Fruit fly (Drosophila melanogaster): ENCODE measurements around the gene Gabat.

The Gabat gene

DNA sequence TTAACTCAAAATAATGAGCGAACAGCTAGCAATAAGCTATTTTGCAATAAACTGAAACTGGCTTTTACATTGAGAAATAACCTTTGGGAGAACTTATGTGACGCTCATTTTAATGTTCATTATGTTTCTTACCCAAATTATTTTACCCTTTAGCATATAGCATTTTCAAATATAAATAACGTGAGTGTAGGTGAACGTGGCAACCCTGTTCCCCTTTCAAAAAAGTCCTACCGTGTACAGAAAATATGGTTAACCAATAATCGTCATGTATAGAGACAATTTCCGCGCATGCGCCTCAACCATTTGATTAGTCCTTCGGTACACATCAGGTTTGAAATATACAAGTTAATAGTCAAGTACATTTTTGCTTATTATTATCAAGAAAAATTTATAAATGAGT lies 6.5 kb downstream of the Gabat start:
- no peak for TF ChIP-seq Sin3A (optimal IDR thresholded peaks at IDR 0.05)
- no peak for TF ChIP-seq ttk (optimal IDR thresholded peaks at IDR 0.05)
- no peak for TF ChIP-seq insv (optimal IDR thresholded peaks at IDR 0.05)
- TF ChIP-seq Myc (optimal IDR thresholded peaks at IDR 0.05), result no peak
- no peak for TF ChIP-seq psq (optimal IDR thresholded peaks at IDR 0.05)
- TF ChIP-seq h (optimal IDR thresholded peaks at IDR 0.05), result no peak

DNA sequence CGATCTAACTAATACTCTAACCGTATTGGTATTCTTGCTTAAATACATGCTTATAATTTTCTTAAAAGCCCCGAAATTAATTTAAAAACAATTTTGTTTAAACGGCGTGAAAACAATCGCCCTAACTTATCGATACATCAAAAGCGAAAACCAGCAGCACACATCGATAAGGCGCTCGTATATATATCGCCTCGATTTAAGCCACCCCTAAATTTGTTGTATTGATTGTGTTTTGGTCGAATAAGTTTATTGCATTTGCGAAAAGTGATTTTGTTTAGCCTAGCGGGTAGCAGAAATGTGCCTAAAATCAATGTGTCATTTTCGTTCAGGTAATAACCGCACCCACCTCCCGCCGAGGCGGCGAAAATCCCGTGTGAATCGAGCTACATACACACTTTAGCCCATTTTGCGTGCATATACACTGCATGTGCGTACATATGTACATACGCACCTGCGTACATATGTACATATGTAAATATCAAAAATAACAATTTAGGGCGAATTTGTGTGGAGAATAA lies 8.7 kb downstream of the Gabat start, which contains the start of the genes CG7646 and Nca:
Gene CG7646, plus strand, starts transcription at position 174 of the 518 bp plus-strand sequence.
Gene Nca, plus strand, starts transcription at position 174 of the 518 bp plus-strand sequence.
- no peak for TF ChIP-seq h (optimal IDR thresholded peaks at IDR 0.05)
- TF ChIP-seq Sin3A (optimal IDR thresholded peaks at IDR 0.05), result no peak
- no peak for TF ChIP-seq psq (optimal IDR thresholded peaks at IDR 0.05)
- TF ChIP-seq Myc (optimal IDR thresholded peaks at IDR 0.05), result no peak
- no peak for TF ChIP-seq insv (optimal IDR thresholded peaks at IDR 0.05)

DNA sequence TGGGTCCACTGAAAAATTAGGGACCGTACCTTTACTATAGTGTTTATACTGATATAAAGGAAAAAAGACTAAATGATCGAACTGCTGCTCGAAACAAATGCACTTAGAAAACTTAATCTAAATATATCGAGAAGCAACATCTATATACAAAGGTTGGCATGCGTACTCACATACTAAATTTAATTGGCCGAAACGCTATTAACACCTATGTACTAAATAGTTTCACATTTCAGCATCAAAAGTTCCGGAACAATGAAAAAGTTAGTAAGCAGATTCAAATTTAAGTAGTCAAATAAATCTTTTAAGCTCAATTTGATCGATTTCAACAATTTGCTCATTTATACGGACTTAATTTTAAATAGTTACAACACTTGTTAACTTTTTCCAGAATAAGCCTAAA lies 9.4 kb downstream of the Gabat start, which contains the start of gene fln:
Gene fln, minus strand, starts transcription at position 101 of the 400 bp plus-strand sequence.
- no peak for TF ChIP-seq psq (optimal IDR thresholded peaks at IDR 0.05)
- no peak for TF ChIP-seq Sin3A (optimal IDR thresholded peaks at IDR 0.05)
- TF ChIP-seq ttk (optimal IDR thresholded peaks at IDR 0.05), result no peak
- TF ChIP-seq Myc (optimal IDR thresholded peaks at IDR 0.05), result no peak
- no peak for TF ChIP-seq h (optimal IDR thresholded peaks at IDR 0.05)
- TF ChIP-seq insv (optimal IDR thresholded peaks at IDR 0.05), result no peak

DNA sequence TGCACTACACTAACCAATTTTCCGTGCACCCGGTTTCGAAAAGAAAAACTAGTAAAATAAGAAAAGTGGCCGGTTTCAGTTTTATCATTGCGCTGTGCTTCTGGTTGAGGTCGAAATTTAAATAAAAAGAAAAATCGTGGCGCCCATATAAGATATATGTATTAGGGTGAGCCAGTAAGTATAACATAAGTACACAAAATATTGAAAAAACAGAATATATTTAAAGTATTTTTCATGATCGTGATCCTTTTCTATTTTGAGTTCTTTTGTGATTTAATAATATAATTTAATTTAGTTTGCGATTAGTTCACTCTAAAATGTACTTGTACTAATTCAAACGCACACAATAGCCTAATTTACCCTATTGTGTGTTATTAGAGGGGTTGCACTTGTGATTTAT lies 11.6 kb downstream of the Gabat start, which contains the start of gene Csas:
Gene Csas, minus strand, starts transcription at position 101 of the 400 bp plus-strand sequence.
- no peak for TF ChIP-seq psq (optimal IDR thresholded peaks at IDR 0.05)
- TF ChIP-seq h (optimal IDR thresholded peaks at IDR 0.05), result no peak
- TF ChIP-seq ttk (optimal IDR thresholded peaks at IDR 0.05), result no peak
- TF ChIP-seq insv (optimal IDR thresholded peaks at IDR 0.05), result no peak
- TF ChIP-seq Myc (optimal IDR thresholded peaks at IDR 0.05), result no peak
- no peak for TF ChIP-seq Sin3A (optimal IDR thresholded peaks at IDR 0.05)

DNA sequence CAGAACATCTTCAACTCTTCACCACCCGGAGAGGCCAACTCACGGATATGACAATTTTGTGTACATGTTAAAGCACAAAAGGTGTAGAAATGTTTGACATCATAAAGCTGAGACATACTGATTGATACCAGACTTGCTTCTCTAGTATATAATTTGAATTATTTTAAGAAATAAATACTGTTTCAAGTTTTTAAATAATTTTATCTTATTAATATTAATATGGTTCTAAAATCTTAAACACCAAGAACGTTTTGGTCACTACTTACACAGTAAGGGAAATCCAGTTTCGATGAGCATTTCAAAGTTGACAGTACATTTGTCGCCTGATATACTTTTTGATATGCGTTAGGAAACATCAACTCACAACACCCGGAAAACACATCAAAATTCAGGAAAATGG lies 14.7 kb downstream of the Gabat start, which contains the start of the genes hale and schuy:
Gene hale, minus strand, starts transcription at position 101 of the 400 bp plus-strand sequence.
Gene schuy, plus strand, starts transcription at position 326 of the 400 bp plus-strand sequence.
- TF ChIP-seq insv (optimal IDR thresholded peaks at IDR 0.05), result no peak
- no peak for TF ChIP-seq ttk (optimal IDR thresholded peaks at IDR 0.05)
- no peak for TF ChIP-seq Myc (optimal IDR thresholded peaks at IDR 0.05)
- no peak for TF ChIP-seq psq (optimal IDR thresholded peaks at IDR 0.05)
- TF ChIP-seq h (optimal IDR thresholded peaks at IDR 0.05), result no peak
- no peak for TF ChIP-seq Sin3A (optimal IDR thresholded peaks at IDR 0.05)

DNA sequence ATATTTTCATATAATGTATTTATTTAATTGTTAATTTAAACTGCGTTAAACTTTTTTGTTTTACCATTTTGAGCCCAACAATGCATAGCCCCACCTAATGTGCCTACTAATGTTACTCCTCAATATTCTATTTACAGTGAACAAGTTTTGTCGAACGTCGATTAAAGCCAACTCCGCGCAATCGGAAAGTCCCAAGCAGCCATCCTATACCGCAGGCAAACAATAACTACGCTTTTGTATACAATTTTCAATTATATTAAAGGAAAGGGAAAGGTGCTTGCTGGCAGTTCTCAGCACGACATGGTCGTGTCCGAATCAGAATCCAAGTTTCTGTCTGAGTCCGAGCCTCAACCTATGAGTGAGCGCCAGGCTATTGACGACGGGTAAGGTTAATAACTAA lies 19.1 kb downstream of the Gabat start, which contains the start of gene CG17732:
Gene CG17732, plus strand, starts transcription at position 301 of the 400 bp plus-strand sequence.
- no peak for TF ChIP-seq Sin3A (optimal IDR thresholded peaks at IDR 0.05)
- no peak for TF ChIP-seq psq (optimal IDR thresholded peaks at IDR 0.05)
- no peak for TF ChIP-seq Myc (optimal IDR thresholded peaks at IDR 0.05)
- TF ChIP-seq ttk (optimal IDR thresholded peaks at IDR 0.05), result no peak
- no peak for TF ChIP-seq h (optimal IDR thresholded peaks at IDR 0.05)
- no peak for TF ChIP-seq insv (optimal IDR thresholded peaks at IDR 0.05)

DNA sequence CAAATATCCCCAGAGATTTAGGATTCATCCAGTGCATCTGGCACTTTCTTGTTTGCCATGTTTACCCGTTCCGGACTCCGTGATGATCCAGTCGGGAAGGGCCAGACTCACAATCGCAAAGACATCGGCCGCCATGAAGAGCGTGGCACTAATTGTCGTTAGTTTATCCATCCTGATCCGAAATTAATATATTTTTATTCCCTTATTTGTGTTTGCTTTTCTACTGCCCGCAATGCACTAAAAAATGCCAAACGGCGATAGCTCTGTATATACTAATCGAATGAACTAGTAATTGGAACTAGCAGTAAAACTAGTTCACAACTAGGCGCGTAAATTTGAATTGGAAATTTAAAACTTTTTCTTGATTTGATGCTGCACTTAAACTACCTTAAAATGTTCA lies 20.9 kb downstream of the Gabat start, which contains the start of gene CG14182:
Gene CG14182, minus strand, starts transcription at position 221 of the 400 bp plus-strand sequence.
- no peak for TF ChIP-seq insv (optimal IDR thresholded peaks at IDR 0.05)
- no peak for TF ChIP-seq h (optimal IDR thresholded peaks at IDR 0.05)
- no peak for TF ChIP-seq Myc (optimal IDR thresholded peaks at IDR 0.05)
- TF ChIP-seq psq (optimal IDR thresholded peaks at IDR 0.05), result no peak
- TF ChIP-seq ttk (optimal IDR thresholded peaks at IDR 0.05), result no peak
- no peak for TF ChIP-seq Sin3A (optimal IDR thresholded peaks at IDR 0.05)

DNA sequence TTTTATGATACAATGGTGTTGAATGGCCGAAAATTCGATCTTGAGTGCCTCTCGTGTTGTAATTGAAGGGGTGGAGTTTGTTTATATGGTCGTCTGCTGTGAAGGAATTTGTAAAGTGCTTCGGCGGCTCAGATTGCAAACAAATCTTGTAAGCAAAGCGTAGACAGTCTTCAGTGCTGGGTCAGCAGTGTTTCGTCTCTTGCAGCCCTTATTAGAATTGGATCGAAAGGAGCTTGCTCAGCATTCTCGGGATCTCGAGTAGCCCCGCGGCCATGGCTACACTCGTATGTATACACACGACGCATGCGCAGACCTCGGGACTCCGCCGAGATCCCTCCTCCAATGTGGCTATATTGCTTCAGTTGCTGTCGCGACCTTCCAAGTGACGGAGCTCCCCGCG lies 22.4 kb downstream of the Gabat start:
- TF ChIP-seq psq (optimal IDR thresholded peaks at IDR 0.05), result no peak

DNA sequence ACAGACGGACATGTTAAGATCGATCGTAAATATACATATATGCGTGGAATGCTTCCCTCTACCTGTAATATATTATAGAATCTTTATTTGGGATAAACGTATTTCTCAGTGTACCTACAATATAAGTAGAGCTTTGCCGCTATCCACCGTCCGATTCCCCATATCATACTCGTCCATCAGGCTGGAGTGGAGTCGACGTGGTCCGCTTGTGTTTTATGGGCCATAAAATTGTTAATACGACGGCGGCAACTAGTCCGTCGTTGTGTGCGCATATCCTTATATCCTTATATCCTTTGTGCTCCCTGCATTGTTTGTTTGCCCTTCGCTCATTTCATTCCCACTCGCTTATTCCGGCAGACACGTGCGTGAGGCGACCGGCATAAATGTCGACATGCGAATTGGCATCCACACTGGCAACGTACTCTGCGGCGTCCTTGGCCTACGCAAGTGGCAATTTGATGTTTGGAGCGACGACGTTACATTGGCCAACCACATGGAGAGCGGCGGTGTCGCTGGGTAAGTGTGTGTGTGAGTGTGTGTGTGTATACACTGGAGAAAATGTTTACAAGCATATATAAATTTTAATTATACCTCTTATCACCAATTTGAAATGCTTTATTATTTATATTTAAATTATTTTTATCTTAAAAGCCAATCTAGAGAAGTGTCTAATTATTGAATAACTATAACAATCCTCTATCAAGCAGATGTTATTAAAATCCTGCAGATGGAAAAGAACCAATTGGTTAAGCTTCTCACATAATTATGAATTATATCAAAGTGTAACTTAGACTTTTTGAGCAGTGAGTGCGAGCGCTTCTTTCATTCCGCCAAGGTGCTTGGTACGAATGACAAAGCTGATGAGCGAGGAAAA lies 31.5 kb downstream of the Gabat start:
- TF ChIP-seq psq (optimal IDR thresholded peaks at IDR 0.05) (no peak), Sin3A (optimal IDR thresholded peaks at IDR 0.05) (no peak), insv (optimal IDR thresholded peaks at IDR 0.05) (no peak), h (optimal IDR thresholded peaks at IDR 0.05) (no peak)

DNA sequence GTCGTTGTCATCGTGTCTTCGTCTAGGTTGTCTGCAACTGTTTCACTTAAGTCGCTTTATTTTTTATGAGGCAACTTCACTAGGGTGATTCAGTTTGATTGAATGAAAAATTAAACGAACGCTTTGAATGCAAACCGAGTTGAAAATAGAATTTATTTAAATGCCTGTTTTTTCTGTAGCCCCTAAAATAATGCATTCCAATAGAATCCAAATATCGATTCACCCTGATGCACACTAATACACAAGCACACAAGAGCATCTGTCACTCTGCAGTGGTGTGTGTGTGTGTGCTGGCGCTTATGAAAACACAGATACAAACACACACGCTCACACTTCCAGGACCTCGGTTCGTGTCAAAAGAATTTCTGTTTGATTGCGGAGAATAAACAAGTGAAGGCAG lies 38.7 kb downstream of the Gabat start:
- TF ChIP-seq ttk (optimal IDR thresholded peaks at IDR 0.05), result no peak
- TF ChIP-seq Sin3A (optimal IDR thresholded peaks at IDR 0.05), result no peak
- no peak for TF ChIP-seq psq (optimal IDR thresholded peaks at IDR 0.05)
- no peak for TF ChIP-seq insv (optimal IDR thresholded peaks at IDR 0.05)
- TF ChIP-seq Myc (optimal IDR thresholded peaks at IDR 0.05), result no peak

DNA sequence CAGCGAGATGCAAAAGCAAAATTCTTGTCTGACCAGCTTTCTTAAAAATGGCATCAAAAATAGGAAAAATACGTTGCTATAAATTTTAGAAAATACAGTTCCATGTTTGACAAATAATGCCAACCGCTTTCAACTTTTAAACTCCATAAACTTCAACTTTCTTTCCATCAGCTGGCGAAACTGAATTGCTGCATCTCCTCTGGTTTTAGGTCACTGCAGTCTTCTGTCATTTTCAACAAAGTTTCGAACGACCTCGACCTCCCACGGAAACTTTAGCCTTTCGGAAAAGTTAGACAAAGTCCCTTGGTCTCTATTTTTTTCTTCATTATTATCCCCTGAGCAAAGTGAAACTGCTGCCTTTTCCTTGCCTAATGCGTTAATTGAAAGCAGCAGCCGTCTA lies 44.8 kb downstream of the Gabat start, which contains the start of gene CG42263:
Gene CG42263, minus strand, starts transcription at position 101 of the 400 bp plus-strand sequence.
- TF ChIP-seq psq (optimal IDR thresholded peaks at IDR 0.05), result no peak
- TF ChIP-seq h (optimal IDR thresholded peaks at IDR 0.05), result no peak
- TF ChIP-seq Sin3A (optimal IDR thresholded peaks at IDR 0.05), result no peak
- no peak for TF ChIP-seq Myc (optimal IDR thresholded peaks at IDR 0.05)

DNA sequence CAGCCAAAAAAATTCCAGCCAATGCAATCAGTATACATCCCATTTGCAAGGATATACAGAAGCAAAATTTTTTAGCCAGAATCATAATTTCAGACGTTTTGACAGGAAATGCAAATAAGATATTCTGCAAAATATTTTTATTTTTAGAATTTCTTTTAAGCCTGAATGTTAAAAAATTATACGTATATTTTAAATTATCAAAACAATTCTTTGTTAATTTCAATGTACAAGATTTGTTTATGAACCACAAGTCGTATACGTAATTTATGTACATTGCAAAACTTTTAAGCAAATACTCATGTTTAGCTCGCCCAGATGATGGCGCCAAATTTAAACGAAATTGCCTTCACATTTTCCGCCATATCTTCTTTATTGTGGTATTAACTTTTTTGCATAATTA lies 46.1 kb downstream of the Gabat start, which contains the start of gene CG42654:
Gene CG42654, minus strand, starts transcription at position 101 of the 400 bp plus-strand sequence.
- TF ChIP-seq h (optimal IDR thresholded peaks at IDR 0.05), result no peak
- TF ChIP-seq psq (optimal IDR thresholded peaks at IDR 0.05), result no peak
- no peak for TF ChIP-seq Sin3A (optimal IDR thresholded peaks at IDR 0.05)
- TF ChIP-seq insv (optimal IDR thresholded peaks at IDR 0.05), result no peak
- TF ChIP-seq Myc (optimal IDR thresholded peaks at IDR 0.05), result no peak
- no peak for TF ChIP-seq ttk (optimal IDR thresholded peaks at IDR 0.05)
